Worm (Caenorhabditis elegans): Measurements from ENCODE around the gene T06D8.2.

ce11 chrII:11240963-11241362, 14.5 kb downstream of the T06D8.2 start:
- TF ChIP-seq flt-1 (GFP tag; IDR thresholded peaks at IDR 0.05) (no peak), ama-1 (optimal IDR thresholded peaks at IDR 0.05) (no peak), sea-1 (GFP tag; conservative IDR thresholded peaks at IDR 0.05) (no peak), hnd-1 (tag; optimal IDR thresholded peaks at IDR 0.05) (no peak), ceh-13 (GFP tag; optimal IDR thresholded peaks at IDR 0.05) (no peak), ets-7 (tag; optimal IDR thresholded peaks at IDR 0.05) (no peak), ceh-36 (tag; optimal IDR thresholded peaks at IDR 0.05) (no peak), scrt-1 (GFP tag; IDR thresholded peaks at IDR 0.05) (no peak)

Measured in whole organism, early embryonic.